Fruit fly (Drosophila melanogaster) Kc167 (cell line): ENCODE results near the gene CG11267.

Experiments used
- Myc ChIP-seq: fragments of >200 bp; optimal IDR thresholded peaks from 2 replicates; lab custom pipeline; 2017; ENCODE audit warnings: missing external identifiers
- Sin3A ChIP-seq: fragments of >200 bp; optimal IDR thresholded peaks from 2 replicates; lab custom pipeline; 2018; ENCODE audit warnings: missing external identifiers
- h ChIP-seq: fragments of >200 bp; optimal IDR thresholded peaks from 3 replicates; lab custom pipeline; 2018; ENCODE audit warnings: missing external identifiers
- insv ChIP-seq: fragments of >200 bp; optimal IDR thresholded peaks from 3 replicates; lab custom pipeline; 2018; ENCODE audit warnings: missing external identifiers
- psq ChIP-seq: fragments of >200 bp; optimal IDR thresholded peaks from 2 replicates; lab custom pipeline; 2017; ENCODE audit warnings: missing external identifiers
- ttk ChIP-seq: sonication (Bioruptor generic); optimal IDR thresholded peaks from 2 replicates; lab custom pipeline; 2017; ENCODE audit warnings: missing external identifiers

CG11267 gene

dm6 chr3L:13061322-13061809 is 45.5 kb downstream of the CG11267 start, which contains the start of the genes CG14115 and CG34428:
Gene CG14115 (minus strand): TSS chr3L:13061422.
Gene CG34428 (plus strand): TSS chr3L:13061759.
- TF ChIP-seq insv (lab: Kevin White, UChicago) (no peak), Sin3A (lab: Kevin White, UChicago) (no peak)

- no peak for TF ChIP-seq h (lab: Kevin White, UChicago)
Observed at dm6 chr3L:13062746-13063145, 46.9 kb downstream of the CG11267 start, which contains the start of gene CG34429. Gene CG34429 (plus strand): TSS chr3L:13063046.

dm6 chr3L:13064346-13064745 is 48.5 kb downstream of the CG11267 start:
- TF ChIP-seq h (lab: Kevin White, UChicago) (no peak), Myc (no peak), ttk (lab: Kevin White, UChicago) (no peak), Sin3A (lab: Kevin White, UChicago) (no peak), insv (lab: Kevin White, UChicago) (no peak), psq (lab: Kevin White, UChicago) (no peak)

- no peak for TF ChIP-seq ttk (lab: Kevin White, UChicago)
- TF ChIP-seq insv (lab: Kevin White, UChicago): no peak
- no peak for TF ChIP-seq h (lab: Kevin White, UChicago)
- no peak for TF ChIP-seq psq (lab: Kevin White, UChicago)
- no peak for TF ChIP-seq Myc
- TF ChIP-seq Sin3A (lab: Kevin White, UChicago): no peak
Observed at dm6 chr3L:13064935-13065334, 49.1 kb downstream of the CG11267 start.

- TF ChIP-seq Myc (no peak), Sin3A (lab: Kevin White, UChicago) (no peak), ttk (lab: Kevin White, UChicago) (no peak), h (lab: Kevin White, UChicago) (no peak), insv (lab: Kevin White, UChicago) (no peak), psq (lab: Kevin White, UChicago) (no peak)
Observed at dm6 chr3L:13065619-13066018, 49.8 kb downstream of the CG11267 start.

- TF ChIP-seq Sin3A (lab: Kevin White, UChicago) (no peak), ttk (lab: Kevin White, UChicago) (no peak), Myc (no peak), psq (lab: Kevin White, UChicago) (no peak)
Observed at dm6 chr3L:13066220-13066619, 50.4 kb downstream of the CG11267 start.
